Fruit fly (Drosophila melanogaster): Measurements from ENCODE around the gene ohgt.
A peak's percentile ranks its signal among the peaks of the same experiment; 100 is the strongest.

The ohgt gene

dm6 chr3R:10048842-10049527 lies at the start of gene ohgt:
TSS of gene ohgt (plus strand) at chr3R:10049199.
- no peak for TF ChIP-seq noc (tag; optimal IDR thresholded peaks at IDR 0.05)

dm6 chr3R:10001174-10001789 lies 47.7 kb upstream of the ohgt start, which contains the start of gene CG5359:
TSS of gene CG5359 (minus strand) at chr3R:10001276.
- no peak for TF ChIP-seq noc (tag; optimal IDR thresholded peaks at IDR 0.05)

DNA sequence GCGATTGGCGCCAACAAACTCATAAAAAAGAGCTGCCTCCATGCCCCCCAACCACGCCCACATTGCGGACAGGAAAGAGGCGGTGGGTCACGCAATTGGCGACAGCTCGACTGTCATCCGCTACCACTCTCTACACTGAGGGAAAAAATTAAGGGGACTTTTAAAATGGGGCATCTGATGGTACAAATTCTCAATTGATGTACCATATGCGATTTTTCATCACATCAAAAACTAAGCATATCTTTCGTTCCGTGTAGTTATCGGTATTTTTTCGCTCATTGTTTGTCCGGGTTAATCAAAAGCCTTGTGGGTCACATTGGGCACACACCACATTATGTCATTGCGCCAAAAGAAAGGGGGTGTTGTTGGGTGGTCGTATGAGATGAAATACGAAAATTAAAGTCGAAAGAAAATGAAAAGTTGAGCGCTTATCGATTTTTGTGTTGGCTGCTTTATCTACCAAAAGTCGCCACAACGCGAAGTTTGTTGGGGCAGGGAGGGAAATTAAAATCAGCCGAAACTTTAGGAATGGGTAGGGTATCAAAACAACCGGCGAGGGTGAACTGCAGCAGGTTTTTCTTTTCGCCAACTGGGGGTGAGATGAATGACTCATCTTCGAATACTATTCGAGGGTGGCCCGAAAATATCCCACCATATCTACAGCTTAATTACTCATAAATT lies 24.8 kb upstream of the ohgt start:
- no peak for TF ChIP-seq noc (tag; optimal IDR thresholded peaks at IDR 0.05)

dm6 chr3R:10025050-10025449 lies 23.9 kb upstream of the ohgt start, which contains the start of gene CG31407:
TSS of gene CG31407 (minus strand) at chr3R:10025150.
- TF ChIP-seq noc (tag; optimal IDR thresholded peaks at IDR 0.05), result no peak

dm6 chr3R:10028378-10028777 lies 20.6 kb upstream of the ohgt start:
- no peak for TF ChIP-seq noc (tag; optimal IDR thresholded peaks at IDR 0.05)

DNA sequence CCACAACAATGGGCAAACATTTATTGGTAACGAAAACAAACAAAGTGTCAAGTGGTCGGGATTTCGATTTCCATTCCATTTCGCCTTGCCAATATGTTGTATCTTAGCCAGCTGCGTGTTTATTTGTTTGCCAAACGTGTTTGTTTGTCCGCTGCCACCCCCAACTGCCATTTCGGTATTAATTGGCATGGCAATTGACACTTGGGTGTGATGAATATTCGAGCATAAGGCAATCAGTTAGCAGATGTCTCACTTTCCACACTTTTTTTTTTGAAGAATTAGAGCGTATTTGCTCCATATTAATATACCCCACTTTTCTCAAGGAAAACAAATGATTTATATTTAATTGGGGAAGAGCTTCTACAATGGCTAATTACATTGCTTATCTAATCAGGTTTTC lies 17.5 kb upstream of the ohgt start:
- no peak for TF ChIP-seq noc (tag; optimal IDR thresholded peaks at IDR 0.05)

DNA sequence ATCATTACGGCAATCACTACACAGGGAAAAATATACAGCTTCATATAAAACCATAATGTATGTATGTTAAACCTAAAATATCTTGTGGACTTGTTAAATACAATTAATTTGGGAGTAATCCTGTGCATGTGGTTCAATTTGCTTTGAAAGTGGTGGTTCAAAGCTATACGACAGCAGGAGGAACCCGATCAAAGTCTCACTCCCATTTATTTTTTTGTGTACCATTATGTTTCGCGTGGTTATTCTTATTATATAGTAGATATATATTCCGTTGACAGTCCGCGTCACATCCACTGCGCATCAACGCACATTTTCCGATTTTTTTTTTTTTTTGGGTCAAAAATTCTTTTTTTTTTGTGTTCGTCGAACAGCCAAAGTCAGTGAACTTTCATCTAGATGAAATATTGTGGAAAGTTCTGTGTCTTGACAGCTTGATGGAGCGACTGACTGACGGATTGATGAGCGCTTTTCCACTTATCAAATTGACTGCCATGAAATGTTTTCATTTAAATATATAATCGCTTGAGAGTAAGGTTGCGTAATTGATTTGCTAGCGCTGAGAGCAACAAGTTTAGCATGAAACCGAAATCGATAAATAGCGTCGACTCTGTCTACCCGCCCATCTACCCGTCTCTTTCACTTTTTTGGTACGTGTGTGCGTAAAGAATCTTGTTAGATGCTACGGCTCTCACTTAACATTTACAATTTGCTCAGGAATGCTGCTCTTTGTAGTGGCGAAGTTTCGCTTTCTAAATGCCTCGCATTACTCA lies 15.9 kb upstream of the ohgt start:
- TF ChIP-seq noc (tag; optimal IDR thresholded peaks at IDR 0.05), result no peak

- no peak for TF ChIP-seq noc (tag; optimal IDR thresholded peaks at IDR 0.05)
Measured at dm6 chr3R:10034995-10035446, 14.0 kb upstream of the ohgt start.

dm6 chr3R:10035765-10036164 lies 13.2 kb upstream of the ohgt start:
- TF ChIP-seq noc (tag; optimal IDR thresholded peaks at IDR 0.05), result no peak

DNA sequence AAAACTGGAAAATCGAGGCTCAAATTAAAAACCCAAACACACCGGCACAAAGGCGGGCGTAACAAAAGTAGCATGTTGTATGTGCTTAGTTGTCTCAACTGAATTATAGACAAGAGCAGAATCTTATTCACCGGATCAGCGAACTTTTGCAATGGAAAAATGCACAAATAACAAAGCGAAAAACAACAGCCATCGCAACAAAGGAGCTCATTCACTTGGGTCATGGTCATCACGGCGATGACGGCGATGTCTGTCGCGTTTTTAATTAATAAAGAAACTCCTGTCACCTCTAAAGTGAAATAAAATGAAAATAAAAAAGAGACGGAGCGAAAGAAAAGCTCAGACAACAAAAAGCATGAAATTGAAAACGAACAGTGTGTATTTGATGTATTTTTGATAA lies 9.8 kb upstream of the ohgt start:
- no peak for TF ChIP-seq noc (tag; optimal IDR thresholded peaks at IDR 0.05)

DNA sequence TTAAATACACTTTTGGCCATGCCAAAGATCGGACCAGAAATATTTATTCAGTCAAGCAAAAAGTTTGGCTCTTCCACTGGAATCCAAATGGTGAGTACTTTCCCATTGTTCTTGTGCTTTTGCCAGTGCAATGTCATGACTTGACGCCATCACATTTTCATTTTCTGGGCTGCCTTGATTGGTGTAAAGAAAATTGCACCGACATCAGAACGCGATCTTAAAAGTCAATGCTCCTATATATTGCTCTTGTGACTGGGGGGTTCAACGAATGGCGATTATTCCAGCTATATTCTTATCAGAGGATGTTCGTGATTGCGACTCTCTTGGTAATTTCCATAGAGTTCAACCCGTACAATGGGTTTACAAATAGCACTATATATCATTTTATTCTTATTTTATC lies 8.5 kb upstream of the ohgt start:
- no peak for TF ChIP-seq noc (tag; optimal IDR thresholded peaks at IDR 0.05)

DNA sequence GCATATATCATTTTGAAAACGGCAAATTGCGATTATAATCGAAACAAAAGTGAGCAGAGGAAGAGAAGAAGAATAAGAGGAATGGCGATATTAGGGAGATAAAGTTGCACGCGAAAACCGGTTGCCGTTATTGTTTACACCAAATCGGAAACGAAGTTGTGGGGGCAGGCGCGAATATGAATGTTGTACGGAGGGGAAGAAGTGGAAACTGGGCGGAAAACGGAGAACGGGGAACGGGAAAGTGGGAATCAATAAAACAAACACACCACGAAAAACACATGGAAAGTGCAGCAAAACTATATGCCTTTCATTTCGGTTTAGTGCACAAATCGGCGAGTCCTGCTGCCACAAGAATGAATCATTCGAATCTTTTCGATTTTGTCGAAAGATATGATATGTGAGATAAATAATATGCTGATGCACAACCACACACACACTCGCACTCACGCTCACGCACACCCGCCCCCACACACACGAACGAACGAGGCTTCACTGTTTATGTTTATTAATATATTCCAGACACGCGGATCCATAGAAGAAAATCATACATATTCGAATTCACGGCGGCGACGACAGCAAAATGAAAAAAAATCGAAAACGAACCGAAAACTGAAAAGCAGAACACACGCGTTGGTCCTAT lies 6.9 kb upstream of the ohgt start:
- no peak for TF ChIP-seq noc (tag; optimal IDR thresholded peaks at IDR 0.05)

DNA sequence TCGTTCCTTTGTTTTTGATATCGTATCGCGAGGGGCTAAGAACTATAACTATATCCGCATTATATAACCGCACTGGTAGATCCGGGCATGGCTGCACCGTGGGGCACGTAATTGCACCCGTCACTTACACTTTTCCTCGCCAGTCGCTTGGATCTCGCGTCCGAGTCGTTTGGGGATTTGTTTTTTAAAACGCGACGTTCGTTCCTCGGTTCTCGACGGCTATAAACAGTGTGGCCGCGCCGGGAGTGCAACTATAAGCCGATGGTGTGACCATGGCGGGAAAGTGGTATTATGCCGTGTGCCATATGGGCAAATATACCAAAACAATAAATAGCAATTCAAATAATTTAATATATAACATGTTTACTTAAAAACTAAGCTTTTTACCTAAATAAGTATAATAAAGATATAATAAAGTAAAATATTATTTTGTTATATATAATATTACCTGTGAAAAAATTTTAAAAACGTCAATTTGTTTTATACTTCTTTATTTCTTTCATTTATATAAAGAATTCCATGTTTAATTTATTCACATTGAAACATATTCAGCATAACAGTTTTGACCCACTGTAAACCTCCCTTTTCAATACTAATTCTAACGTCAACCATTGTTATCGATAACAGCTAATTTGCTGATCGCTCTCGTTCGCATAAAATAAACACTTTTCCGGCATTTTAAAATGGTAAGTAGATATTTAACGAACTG lies 6.2 kb upstream of the ohgt start, which contains the start of the genes Mical and CG3909:
Gene Mical, minus strand, starts transcription at position 232 of the 709 bp plus-strand sequence.
Gene CG3909, plus strand, starts transcription at position 607 of the 709 bp plus-strand sequence.
- peak; percentile 81 for TF ChIP-seq noc (tag; optimal IDR thresholded peaks at IDR 0.05)

dm6 chr3R:10045343-10045742 lies 3.7 kb upstream of the ohgt start, which contains the start of the genes CG11722 and mtTFB2:
TSS of gene CG11722 (minus strand) at chr3R:10045542.
TSS of gene mtTFB2 (plus strand) at chr3R:10045574.
- TF ChIP-seq noc (tag; optimal IDR thresholded peaks at IDR 0.05), result no peak

All from whole organism, larva.